Fruit fly (Drosophila melanogaster): ENCODE data around the gene P58IPK.
A peak's percentile ranks its signal among the peaks of the same experiment; 100 is the strongest.

The P58IPK gene

DNA sequence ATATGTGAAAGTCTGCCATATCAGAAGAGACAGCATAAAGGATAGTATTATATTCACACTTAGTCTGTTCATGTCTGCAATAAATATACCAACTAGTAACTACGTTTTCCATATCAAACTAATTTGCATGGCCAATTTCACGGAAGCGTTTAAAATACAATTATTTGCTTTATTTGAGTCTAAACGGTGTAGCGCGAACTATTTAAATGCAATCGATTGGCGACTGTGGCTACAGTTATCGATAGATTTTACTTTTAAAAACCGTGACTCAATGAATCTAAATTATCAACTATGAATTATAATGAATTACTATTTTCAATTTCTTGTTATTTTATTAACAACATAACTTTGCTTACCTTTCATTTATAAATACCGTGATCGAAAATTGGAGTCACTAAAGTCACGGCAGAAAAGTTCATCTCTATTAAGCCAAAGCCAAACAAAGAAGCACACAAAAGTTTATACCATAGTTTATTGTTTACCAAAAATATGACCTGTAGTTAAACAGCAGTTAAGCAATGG lies 40.2 kb downstream of the P58IPK start, which contains the start of the genes CG9427 and CG8319:
Gene CG9427 (minus strand): TSS at position 51 of the 522 bp plus-strand sequence.
Gene CG8319 (plus strand): TSS at position 442 of the 522 bp plus-strand sequence.
- TF ChIP-seq noc (tag; optimal IDR thresholded peaks at IDR 0.05), result peak; percentile 93

DNA sequence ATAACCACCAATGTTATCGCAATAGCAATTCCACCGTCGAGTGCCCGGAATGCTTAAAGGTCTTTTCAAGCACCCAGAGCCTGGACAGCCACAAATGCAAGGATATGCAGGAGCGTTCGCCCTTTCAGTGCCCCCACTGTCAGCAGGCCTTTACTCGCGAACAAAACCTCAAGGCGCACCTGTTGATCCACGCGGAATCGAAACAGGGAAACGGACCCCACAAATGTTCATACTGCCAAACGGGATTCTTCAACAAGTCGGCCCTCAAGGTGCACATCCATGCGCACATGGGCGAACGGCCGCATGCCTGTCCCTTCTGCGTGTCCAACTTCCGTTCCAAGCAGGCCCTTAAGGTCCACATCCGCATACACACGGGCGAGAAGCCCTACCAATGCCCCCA lies 41.3 kb downstream of the P58IPK start:
- no peak for TF ChIP-seq noc (tag; optimal IDR thresholded peaks at IDR 0.05)

DNA sequence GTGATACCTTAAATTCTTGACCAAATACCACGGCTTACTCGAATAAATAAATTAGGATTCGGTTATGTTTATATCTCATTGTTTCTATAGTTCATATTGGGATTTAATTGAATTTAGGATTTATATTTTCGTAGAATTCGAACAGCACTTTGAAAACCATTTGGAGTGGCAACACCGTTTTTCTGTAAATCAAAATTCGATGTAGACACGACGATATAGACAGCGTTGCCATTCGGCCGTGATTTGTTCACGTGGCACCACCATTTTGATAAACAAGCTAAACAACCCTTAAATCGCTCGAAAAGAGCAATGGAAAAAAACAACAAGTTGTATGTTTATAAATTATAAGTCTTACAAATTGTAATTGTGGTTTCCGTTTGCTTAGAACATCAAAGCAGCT lies 41.9 kb downstream of the P58IPK start:
- no peak for TF ChIP-seq noc (tag; optimal IDR thresholded peaks at IDR 0.05)

DNA sequence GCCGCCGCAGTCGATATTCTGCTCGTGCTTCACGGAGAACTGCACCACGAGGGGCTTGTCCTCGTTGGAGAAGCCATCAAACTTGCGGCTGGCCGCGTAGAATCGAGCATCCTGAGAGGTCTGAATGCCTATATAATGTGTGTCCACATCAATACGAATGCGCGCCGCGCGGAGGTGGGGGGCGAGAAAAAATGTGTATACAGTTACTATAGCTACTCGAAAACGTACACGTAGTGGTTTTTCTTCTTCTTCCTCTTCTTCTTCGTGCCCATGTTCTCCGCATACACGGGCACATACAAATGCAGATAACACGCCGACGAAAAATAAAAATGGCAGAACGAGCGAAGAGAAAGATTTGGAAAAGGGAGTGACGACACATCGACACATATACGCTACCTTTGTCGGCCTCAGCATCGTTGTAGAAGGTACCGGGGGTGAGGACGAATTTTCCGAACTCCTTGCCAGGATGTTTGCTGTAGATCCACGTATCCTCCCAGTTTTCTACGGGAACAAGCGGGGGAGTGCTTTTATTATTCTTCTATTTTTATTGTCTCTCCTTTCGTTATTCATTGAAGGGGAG lies 43.4 kb downstream of the P58IPK start:
- no peak for TF ChIP-seq noc (tag; optimal IDR thresholded peaks at IDR 0.05)

DNA sequence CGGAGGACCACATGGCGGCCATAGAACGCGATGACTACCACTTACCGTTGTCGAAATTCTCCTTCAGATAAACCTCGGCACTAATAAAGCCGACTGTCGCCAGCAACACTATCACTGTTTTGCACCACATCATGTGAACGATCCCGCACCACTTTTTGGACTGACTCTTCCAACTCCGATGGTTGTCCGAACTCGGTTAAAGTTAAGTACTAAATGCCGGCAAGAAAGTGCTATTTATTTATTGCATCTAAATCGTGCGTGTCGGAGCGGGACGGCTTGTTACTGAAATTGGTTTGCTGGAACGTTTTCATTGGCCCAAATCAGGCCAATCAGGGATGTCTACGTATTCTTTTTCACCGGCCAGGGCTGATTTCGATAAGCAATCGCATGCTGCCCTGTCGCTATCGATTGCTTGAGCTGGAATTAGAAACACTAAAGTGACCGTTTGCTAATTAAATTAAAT lies 43.9 kb downstream of the P58IPK start, which contains the start of gene Calr:
Gene Calr (minus strand): TSS at position 219 of the 463 bp plus-strand sequence.
- TF ChIP-seq noc (tag; optimal IDR thresholded peaks at IDR 0.05), result peak; percentile 50

DNA sequence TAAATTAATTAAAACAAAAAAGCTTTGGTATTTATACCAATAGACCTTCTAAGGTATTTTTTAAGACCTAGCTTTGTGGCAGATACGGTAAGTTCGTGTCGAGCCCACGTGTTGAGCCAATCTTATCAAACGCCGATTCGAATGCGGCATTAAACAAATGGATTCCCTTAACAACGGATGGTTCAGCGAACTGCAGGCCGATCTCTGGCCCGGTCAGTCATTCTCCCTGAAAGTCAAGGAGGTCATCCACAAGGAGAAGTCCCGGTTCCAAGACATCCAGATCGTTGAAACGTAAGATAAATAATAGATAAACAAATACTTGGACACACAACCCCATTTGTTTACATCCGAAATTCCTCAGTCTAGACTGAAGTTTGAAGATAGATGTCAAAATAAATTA lies 44.8 kb downstream of the P58IPK start, which contains the start of gene SpdS:
Gene SpdS (plus strand): TSS at position 78 of the 400 bp plus-strand sequence.
- no peak for TF ChIP-seq noc (tag; optimal IDR thresholded peaks at IDR 0.05)

DNA sequence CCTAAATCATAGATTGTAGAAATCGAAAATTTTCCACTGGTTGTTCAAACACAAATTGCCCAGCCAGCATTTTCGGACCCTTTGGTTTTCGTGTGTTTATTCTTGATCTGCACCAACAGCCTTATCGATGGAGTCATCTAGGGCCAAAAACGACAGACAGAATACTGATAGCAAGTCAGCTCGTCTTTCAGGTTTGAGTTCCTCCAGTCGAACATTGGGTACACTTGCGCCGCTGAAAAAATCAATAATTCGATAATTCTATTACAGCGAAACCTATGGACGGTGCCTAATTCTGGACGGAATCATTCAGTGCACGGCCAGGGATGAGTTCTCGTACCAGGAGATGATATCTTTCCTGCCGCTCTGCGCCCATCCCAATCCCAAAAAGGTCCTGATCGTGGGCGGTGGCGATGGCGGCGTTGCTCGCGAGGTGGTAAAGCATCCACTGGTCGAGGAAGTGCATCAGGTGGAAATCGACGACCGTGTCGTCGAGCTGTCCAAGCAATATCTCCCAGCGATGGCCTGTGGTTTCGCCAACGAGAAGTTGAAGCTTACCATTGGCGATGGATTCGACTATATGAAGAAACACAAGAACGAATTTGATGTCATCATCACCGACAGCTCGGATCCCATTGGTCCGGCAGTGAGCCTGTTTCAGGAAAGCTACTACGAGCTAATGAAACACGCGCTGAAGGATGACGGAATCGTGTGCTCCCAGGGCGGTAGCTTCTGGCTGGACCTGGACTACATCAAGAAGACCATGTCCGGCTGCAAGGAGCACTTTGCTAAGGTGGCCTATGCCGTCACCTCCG lies 45.6 kb downstream of the P58IPK start:
- TF ChIP-seq noc (tag; optimal IDR thresholded peaks at IDR 0.05), result no peak

DNA sequence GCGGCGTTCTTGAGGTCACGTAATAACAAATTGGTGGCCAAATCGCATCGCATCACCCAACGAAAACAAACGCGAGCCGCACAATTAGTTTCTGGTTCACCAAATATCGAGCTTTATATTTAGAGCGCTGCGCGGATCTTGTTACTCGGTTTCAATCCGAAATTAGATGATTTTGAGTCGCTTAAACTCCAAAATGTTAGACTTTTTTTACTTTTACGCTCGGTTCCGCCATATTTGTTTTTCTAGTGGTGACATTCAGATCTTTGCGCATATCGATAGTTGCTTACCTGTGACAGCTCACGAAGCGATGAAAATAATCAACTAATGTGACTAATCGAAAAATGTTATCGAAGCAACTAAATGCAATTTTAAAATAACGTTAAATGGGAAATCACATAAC lies 50.6 kb downstream of the P58IPK start, which contains the start of gene Scm:
Gene Scm (minus strand): TSS at position 251 of the 400 bp plus-strand sequence.
- no peak for TF ChIP-seq noc (tag; optimal IDR thresholded peaks at IDR 0.05)

DNA sequence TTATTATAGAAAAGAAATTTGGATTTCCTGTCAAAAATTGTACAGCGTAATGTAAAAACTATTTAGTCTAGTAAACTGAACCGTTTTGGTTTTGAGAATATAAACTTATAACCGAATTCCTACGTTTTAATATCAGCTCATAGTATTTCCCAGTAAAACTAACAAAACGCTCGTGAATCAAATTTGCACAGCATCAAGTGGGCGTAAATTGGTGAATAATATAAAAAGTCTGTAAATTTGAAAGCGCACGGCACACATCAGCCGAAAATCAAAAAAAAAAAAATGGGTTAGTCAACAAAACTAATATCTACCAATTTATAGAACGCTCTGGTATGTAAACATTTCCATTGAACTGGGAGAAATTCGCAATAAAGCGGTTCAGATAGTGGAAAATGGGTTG lies 51.1 kb downstream of the P58IPK start, which contains the start of gene Dh44:
Gene Dh44 (plus strand): TSS at position 301 of the 400 bp plus-strand sequence.
- TF ChIP-seq noc (tag; optimal IDR thresholded peaks at IDR 0.05), result no peak

Measured in whole organism, larva.